Worm (Caenorhabditis elegans) whole organism, midembryonic: ENCODE results near the gene str-193.

ENCODE experiments used
- cog-1 ChIP-seq: sonication (generic microtip); optimal IDR thresholded peaks from 2 replicates; lab custom pipeline; 2016; ENCODE audit warnings: missing genetic modification characterization, missing compliant biosample characterization
- klf-2 ChIP-seq: fragments of 200-800 bp; sonication (Bioruptor generic); conservative IDR thresholded peaks from 2 replicates; pipeline ENCODE4 v1.3.6; 2022; ENCODE audit warnings: missing genetic modification reagents, missing genetic modification characterization, missing compliant biosample characterization
- med-1 ChIP-seq: sonication (generic microtip); optimal IDR thresholded peaks from 2 replicates; lab custom pipeline; 2017; ENCODE audit warnings: missing genetic modification characterization, mild to moderate bottlenecking, missing compliant biosample characterization, antibody characterized with exemption, missing genetic modification reagents; ENCODE audit not compliant: insufficient read depth
- ref-1 ChIP-seq: fragments of 200-800 bp; sonication (Bioruptor generic); conservative IDR thresholded peaks from 2 replicates; pipeline ENCODE4 v1.3.6; 2022; ENCODE audit warnings: missing genetic modification reagents, missing genetic modification characterization, missing compliant biosample characterization

ce11 chrV:9775734-9776133 lies 45.9 kb downstream of the str-193 start, which contains the start of gene F46B6.12:
- TF ChIP-seq ref-1 (GFP tag; lab: Robert Waterston, UW) (no peak), med-1 (GFP tag; lab: Kevin White, UChicago) (no peak), klf-2 (GFP tag; lab: Robert Waterston, UW) (no peak), cog-1 (no peak)
